Worm (Caenorhabditis elegans) whole organism, L3 larva: ENCODE measurements around the gene F54D10.8.

Experiments
- R02D3.7 ChIP-seq: fragments of 150-350 bp; optimal IDR thresholded peaks from 2 replicates; lab custom pipeline; 2014; ENCODE audit warnings: missing biosample characterization, missing genetic modification characterization
- aly-2 ChIP-seq: fragments of 150-350 bp; optimal IDR thresholded peaks from 2 replicates; lab custom pipeline; 2014; ENCODE audit warnings: missing biosample characterization, missing genetic modification characterization
- ama-1 ChIP-seq: fragments of 150-350 bp; optimal IDR thresholded peaks from 2 replicates; lab custom pipeline; 2018
- ceh-16 ChIP-seq: sonication (generic microtip); optimal IDR thresholded peaks from 2 replicates; lab custom pipeline; 2017; ENCODE audit warnings: missing biosample characterization, missing genetic modification characterization
- ceh-28 ChIP-seq: fragments of 150-350 bp; optimal IDR thresholded peaks from 2 replicates; lab custom pipeline; 2014; ENCODE audit warnings: missing biosample characterization, missing genetic modification reagents, missing genetic modification characterization
- ceh-82 ChIP-seq: fragments of 150-350 bp; optimal IDR thresholded peaks from 2 replicates; lab custom pipeline; 2014; ENCODE audit warnings: missing biosample characterization, missing genetic modification characterization
- egl-27 ChIP-seq: sonication (generic microtip); optimal IDR thresholded peaks from 4 replicates; lab custom pipeline; 2017; ENCODE audit warnings: missing biosample characterization, missing genetic modification reagents, missing genetic modification characterization
- egl-5 ChIP-seq: fragments of 150-350 bp; optimal IDR thresholded peaks from 2 replicates; lab custom pipeline; 2017; ENCODE audit warnings: missing biosample characterization, missing genetic modification reagents, missing genetic modification characterization, inconsistent platforms
- elt-1 ChIP-seq: fragments of 150-350 bp; optimal IDR thresholded peaks from 2 replicates; lab custom pipeline; 2014; ENCODE audit warnings: missing biosample characterization, missing genetic modification characterization
- elt-2 ChIP-seq: sonication (generic microtip); optimal IDR thresholded peaks from 2 replicates; lab custom pipeline; 2016; ENCODE audit warnings: missing genetic modification reagents, mild to moderate bottlenecking, missing genetic modification characterization, missing compliant biosample characterization
- eor-1 ChIP-seq, 2 experiments: fragments of 150-350 bp; optimal IDR thresholded peaks; 2 replicates each; lab custom pipeline; 2014 to 2018; ENCODE audit warnings: missing biosample characterization in 2 of 2, missing genetic modification characterization in 2 of 2
- fkh-10 ChIP-seq: sonication (generic microtip); optimal IDR thresholded peaks from 2 replicates; lab custom pipeline; 2017; ENCODE audit warnings: missing biosample characterization, missing genetic modification reagents, missing genetic modification characterization
- fkh-2 ChIP-seq: fragments of 150-350 bp; optimal IDR thresholded peaks from 2 replicates; lab custom pipeline; 2014; ENCODE audit warnings: missing biosample characterization, missing genetic modification reagents, missing genetic modification characterization
- fos-1 ChIP-seq: fragments of 150-350 bp; optimal IDR thresholded peaks from 2 replicates; lab custom pipeline; 2014; ENCODE audit warnings: missing biosample characterization, missing genetic modification characterization
- jun-1 ChIP-seq: fragments of 150-350 bp; optimal IDR thresholded peaks from 2 replicates; lab custom pipeline; 2014; ENCODE audit warnings: missing biosample characterization, missing genetic modification reagents, missing genetic modification characterization
- lin-15B ChIP-seq: fragments of 150-350 bp; optimal IDR thresholded peaks from 2 replicates; lab custom pipeline; 2014; ENCODE audit warnings: missing biosample characterization, missing genetic modification characterization
- lin-39 ChIP-seq: fragments of 150-350 bp; optimal IDR thresholded peaks from 2 replicates; lab custom pipeline; 2018; ENCODE audit warnings: missing biosample characterization, missing genetic modification reagents, missing genetic modification characterization
- lsy-12 ChIP-seq: sonication (generic microtip); optimal IDR thresholded peaks from 2 replicates; lab custom pipeline; 2016; ENCODE audit warnings: mild to moderate bottlenecking, missing genetic modification characterization, missing compliant biosample characterization
- nfya-1 ChIP-seq: sonication (generic microtip); optimal IDR thresholded peaks from 2 replicates; lab custom pipeline; 2017; ENCODE audit warnings: missing genetic modification characterization, mild to moderate bottlenecking, missing compliant biosample characterization, antibody characterized with exemption, moderate library complexity; ENCODE audit not compliant: insufficient read depth
- nhr-11 ChIP-seq: fragments of 150-350 bp; optimal IDR thresholded peaks from 2 replicates; lab custom pipeline; 2014; ENCODE audit warnings: missing biosample characterization, missing genetic modification characterization
- nhr-12 ChIP-seq: fragments of 150-350 bp; optimal IDR thresholded peaks from 2 replicates; lab custom pipeline; 2014; ENCODE audit warnings: missing biosample characterization, missing genetic modification characterization
- nhr-237 ChIP-seq: fragments of 150-350 bp; optimal IDR thresholded peaks from 2 replicates; lab custom pipeline; 2014; ENCODE audit warnings: missing biosample characterization, missing genetic modification characterization
- nhr-43 ChIP-seq: sonication (generic microtip); optimal IDR thresholded peaks from 2 replicates; lab custom pipeline; 2016; ENCODE audit warnings: mild to moderate bottlenecking, missing genetic modification characterization, missing compliant biosample characterization; ENCODE audit not compliant: poor library complexity, severe bottlenecking
- nhr-67 ChIP-seq: fragments of 150-350 bp; optimal IDR thresholded peaks from 2 replicates; lab custom pipeline; 2014; ENCODE audit warnings: missing biosample characterization, missing genetic modification characterization
- nhr-76 ChIP-seq: fragments of 150-350 bp; sonication (generic microtip); optimal IDR thresholded peaks from 5 replicates; lab custom pipeline; 2014; ENCODE audit warnings: missing biosample characterization, missing genetic modification characterization
- nhr-77 ChIP-seq: fragments of 150-350 bp; optimal IDR thresholded peaks from 2 replicates; lab custom pipeline; 2014; ENCODE audit warnings: missing biosample characterization, missing genetic modification characterization
- pqm-1 ChIP-seq: fragments of 150-350 bp; optimal IDR thresholded peaks from 2 replicates; lab custom pipeline; 2017; ENCODE audit warnings: missing biosample characterization, missing genetic modification characterization, inconsistent platforms
- sea-2 ChIP-seq: fragments of 150-350 bp; sonication (generic microtip); optimal IDR thresholded peaks from 4 replicates; lab custom pipeline; 2014; ENCODE audit warnings: missing biosample characterization, missing genetic modification reagents, missing genetic modification characterization
- snpc-4 ChIP-seq: fragments of 150-350 bp; optimal IDR thresholded peaks from 2 replicates; lab custom pipeline; 2014; ENCODE audit warnings: missing biosample characterization, missing genetic modification characterization
- tbx-2 ChIP-seq: sonication (generic microtip); optimal IDR thresholded peaks from 2 replicates; lab custom pipeline; 2016; ENCODE audit warnings: mild to moderate bottlenecking, missing genetic modification characterization, missing compliant biosample characterization
- unc-62 ChIP-seq: fragments of 150-350 bp; sonication (generic microtip); optimal IDR thresholded peaks from 4 replicates; lab custom pipeline; 2014; ENCODE audit warnings: missing biosample characterization, missing genetic modification reagents, missing genetic modification characterization
- zag-1 ChIP-seq: fragments of 150-350 bp; optimal IDR thresholded peaks from 2 replicates; lab custom pipeline; 2014; ENCODE audit warnings: missing biosample characterization, missing genetic modification characterization
- ztf-4 ChIP-seq: fragments of 150-350 bp; optimal IDR thresholded peaks from 2 replicates; lab custom pipeline; 2014; ENCODE audit warnings: missing biosample characterization, missing genetic modification characterization

The F54D10.8 gene

ce11 chrII:3852654-3853053 is 25.0 kb upstream of the F54D10.8 start, which contains the start of gene nhr-257:
Gene nhr-257, plus strand, starts transcription at chrII:3852954.
- TF ChIP-seq nhr-237 (tag; lab: Kevin White, UChicago) (no peak), nhr-76 (tag; lab: Kevin White, UChicago) (no peak), nhr-77 (tag; lab: Kevin White, UChicago) (no peak), nhr-43 (tag; lab: Kevin White, UChicago) (no peak), aly-2 (tag; lab: Kevin White, UChicago) (no peak), fkh-2 (tag; lab: Kevin White, UChicago) (no peak), nhr-12 (tag; lab: Kevin White, UChicago) (no peak), ceh-28 (tag; lab: Kevin White, UChicago) (no peak), lsy-12 (no peak), nhr-11 (tag; lab: Kevin White, UChicago) (no peak), lin-39 (tag; lab: Kevin White, UChicago) (no peak), fos-1 (tag; lab: Kevin White, UChicago) (no peak), nfya-1 (tag; lab: Kevin White, UChicago) (no peak), sea-2 (no peak)

- TF ChIP-seq lin-15B (tag; lab: Kevin White, UChicago) = no peak
- no peak for TF ChIP-seq tbx-2 (tag; lab: Kevin White, UChicago)
- TF ChIP-seq ztf-4 = no peak
- TF ChIP-seq fkh-10 (GFP tag; lab: Kevin White, UChicago) = no peak
- TF ChIP-seq egl-27 = no peak
- no peak for TF ChIP-seq nhr-76 (tag; lab: Kevin White, UChicago)
- no peak for TF ChIP-seq snpc-4
- TF ChIP-seq ceh-82 (tag; lab: Kevin White, UChicago) = no peak
- no peak for TF ChIP-seq pqm-1 (tag; lab: Kevin White, UChicago)
- TF ChIP-seq lsy-12 = no peak
- no peak for TF ChIP-seq nhr-43 (tag; lab: Kevin White, UChicago)
- TF ChIP-seq jun-1 (tag; lab: Kevin White, UChicago) = no peak
Observed at ce11 chrII:3850655-3851054, 23.0 kb upstream of the F54D10.8 start, which contains the start of gene nhr-72. Gene nhr-72, minus strand, starts transcription at chrII:3850755.

- TF ChIP-seq aly-2 (tag; lab: Kevin White, UChicago) (no peak), elt-1 (tag; lab: Kevin White, UChicago) (no peak), zag-1 (tag; lab: Kevin White, UChicago) (no peak), unc-62 (no peak), ceh-82 (tag; lab: Kevin White, UChicago) (no peak), tbx-2 (tag; lab: Kevin White, UChicago) (no peak), ama-1 (lab: Kevin White, UChicago) (no peak), R02D3.7 (tag; lab: Kevin White, UChicago) (no peak)
- TF ChIP-seq, all 47 proteins: peak for 0
Observed at ce11 chrII:3846028-3846427, 18.3 kb upstream of the F54D10.8 start, which contains the start of gene C17A2.2. Gene C17A2.2, plus strand, starts transcription at chrII:3846328.

ce11 chrII:3843305-3843704 is 15.6 kb upstream of the F54D10.8 start, which contains the start of the genes C17A2.7 and C17A2.3:
Gene C17A2.7, minus strand, starts transcription at chrII:3843405.
Gene C17A2.3, plus strand, starts transcription at chrII:3843609.
- no peak for TF ChIP-seq lin-39 (tag; lab: Kevin White, UChicago)

ce11 chrII:3839562-3839961 is 11.9 kb upstream of the F54D10.8 start, which contains the start of gene C17A2.4:
Gene C17A2.4, plus strand, starts transcription at chrII:3839862.
- no peak for TF ChIP-seq ceh-16 (tag; lab: Kevin White, UChicago)
- no peak for TF ChIP-seq sea-2
- no peak for TF ChIP-seq R02D3.7 (tag; lab: Kevin White, UChicago)
- no peak for TF ChIP-seq nhr-77 (tag; lab: Kevin White, UChicago)

- no peak for TF ChIP-seq jun-1 (tag; lab: Kevin White, UChicago)
- no peak for TF ChIP-seq fkh-10 (GFP tag; lab: Kevin White, UChicago)
- no peak for TF ChIP-seq egl-5
- TF ChIP-seq sea-2 = no peak
- TF ChIP-seq elt-2 (tag; lab: Kevin White, UChicago) = no peak
- TF ChIP-seq eor-1 (tag; optimal IDR thresholded peaks at IDR 0.05; lab: Kevin White, UChicago) = no peak
- no peak for TF ChIP-seq ztf-4
- no peak for TF ChIP-seq nhr-67 (tag; lab: Kevin White, UChicago)
- no peak for TF ChIP-seq nhr-11 (tag; lab: Kevin White, UChicago)
Observed at ce11 chrII:3835915-3836314, 8.2 kb upstream of the F54D10.8 start, which contains the start of gene oac-4. Gene oac-4, minus strand, starts transcription at chrII:3836015.
